Fruit fly (Drosophila melanogaster) whole organism, wandering third instar larva: ENCODE data around the gene CG1647.
A peak's percentile ranks its signal among the peaks of the same experiment; 100 is the strongest.

Experiments used
- Abd-B ChIP-seq: fragments of >200 bp; optimal IDR thresholded peaks from 2 replicates; lab custom pipeline; 2017; ENCODE audit warnings: missing biosample characterization, missing genetic modification characterization
- CG32264 ChIP-seq: fragments of 200-800 bp; sonication (Bioruptor generic); optimal IDR thresholded peaks from 2 replicates; lab custom pipeline; 2016; ENCODE audit warnings: missing biosample characterization, missing genetic modification characterization
- CG9705 ChIP-seq: fragments of 200-800 bp; sonication (Bioruptor generic); optimal IDR thresholded peaks from 2 replicates; lab custom pipeline; 2018; ENCODE audit warnings: missing biosample characterization, mild to moderate bottlenecking, missing genetic modification characterization
- CrebA ChIP-seq: fragments of 200-800 bp; sonication (Bioruptor generic); optimal IDR thresholded peaks from 2 replicates; lab custom pipeline; 2016; ENCODE audit warnings: missing biosample characterization, mild to moderate bottlenecking, missing genetic modification characterization, borderline replicate concordance
- Dfd ChIP-seq: fragments of >200 bp; optimal IDR thresholded peaks from 2 replicates; lab custom pipeline; 2017; ENCODE audit warnings: missing biosample characterization, missing genetic modification characterization
- Dif ChIP-seq: fragments of 200-275, 200-300 bp; sonication (Bioruptor generic); optimal IDR thresholded peaks from 2 replicates; lab custom pipeline; 2018; ENCODE audit warnings: missing biosample characterization, missing genetic modification characterization; ENCODE audit not compliant: partially characterized antibody
- GATAd ChIP-seq: sonication (Bioruptor generic); optimal IDR thresholded peaks from 2 replicates; lab custom pipeline; 2016; ENCODE audit warnings: missing biosample characterization, missing genetic modification characterization
- HLH106 ChIP-seq: fragments of 200-800 bp; optimal IDR thresholded peaks from 3 replicates; lab custom pipeline; 2019; ENCODE audit warnings: missing biosample characterization, mild to moderate bottlenecking, missing genetic modification characterization, moderate library complexity
- Hnf4 ChIP-seq: fragments of 200-800 bp; sonication (Bioruptor generic); optimal IDR thresholded peaks from 2 replicates; lab custom pipeline; 2016; ENCODE audit warnings: missing biosample characterization, mild to moderate bottlenecking, missing genetic modification characterization
- Hr78 ChIP-seq: fragments of >200 bp; optimal IDR thresholded peaks from 2 replicates; lab custom pipeline; 2017; ENCODE audit warnings: missing biosample characterization, missing genetic modification characterization
- Hr83 ChIP-seq: fragments of 200-300 bp; sonication (Bioruptor generic); optimal IDR thresholded peaks from 2 replicates; lab custom pipeline; 2016; ENCODE audit warnings: missing biosample characterization, mild to moderate bottlenecking, missing genetic modification characterization, moderate library complexity; ENCODE audit not compliant: poor library complexity, severe bottlenecking
- Jra ChIP-seq: sonication (Bioruptor generic); optimal IDR thresholded peaks from 2 replicates; lab custom pipeline; 2016; ENCODE audit warnings: missing biosample characterization, missing genetic modification characterization
- Mio ChIP-seq: sonication (Bioruptor generic); optimal IDR thresholded peaks from 2 replicates; lab custom pipeline; 2016; ENCODE audit warnings: missing biosample characterization, missing genetic modification characterization
- Myc ChIP-seq: fragments of >200 bp; optimal IDR thresholded peaks from 2 replicates; lab custom pipeline; 2017
- N ChIP-seq: fragments of >200 bp; optimal IDR thresholded peaks from 2 replicates; lab custom pipeline; 2018; ENCODE audit warnings: missing biosample characterization, missing external identifiers, missing genetic modification characterization
- OdsH ChIP-seq: fragments of 200-800 bp; sonication (Bioruptor generic); optimal IDR thresholded peaks from 2 replicates; lab custom pipeline; 2016; ENCODE audit warnings: missing biosample characterization, mild to moderate bottlenecking, missing genetic modification characterization
- Rel ChIP-seq, 2 experiments: fragments of 200-800 bp; sonication (Bioruptor generic) in 1 of 2; optimal IDR thresholded peaks; 2 replicates in 1 of 2; 3 replicates in 1 of 2; lab custom pipeline; 2016 to 2019; ENCODE audit warnings: mild to moderate bottlenecking in 2 of 2, missing biosample characterization in 2 of 2, missing genetic modification characterization in 2 of 2, moderate library complexity in 1 of 2
- Sp1 ChIP-seq: fragments of 200-800 bp; sonication (Bioruptor generic); optimal IDR thresholded peaks from 3 replicates; lab custom pipeline; 2019; ENCODE audit warnings: missing biosample characterization, mild to moderate bottlenecking, missing genetic modification characterization, moderate library complexity
- Vsx2 ChIP-seq: fragments of 200-300, 225-300 bp; sonication (Bioruptor generic); optimal IDR thresholded peaks from 2 replicates; lab custom pipeline; 2018; ENCODE audit warnings: missing biosample characterization, missing genetic modification characterization; ENCODE audit not compliant: partially characterized antibody
- br ChIP-seq: fragments of 200-800 bp; sonication (Bioruptor generic); optimal IDR thresholded peaks from 2 replicates; lab custom pipeline; 2016; ENCODE audit warnings: missing biosample characterization, missing genetic modification characterization
- brk ChIP-seq: fragments of 200-800 bp; sonication (Bioruptor generic); optimal IDR thresholded peaks from 2 replicates; lab custom pipeline; 2016; ENCODE audit warnings: missing biosample characterization, mild to moderate bottlenecking, missing genetic modification characterization
- dl ChIP-seq, 2 experiments: fragments of 175-275, 200-275 bp in 1 of 2; fragments of 200-275 bp in 1 of 2; sonication (Bioruptor generic); optimal IDR thresholded peaks; lab custom pipeline; 2018; ENCODE audit warnings: mild to moderate bottlenecking in 2 of 2, missing biosample characterization in 2 of 2, missing genetic modification characterization in 2 of 2, moderate library complexity in 2 of 2; ENCODE audit not compliant: partially characterized antibody in 2 of 2, insufficient read depth in 1 of 2
- dmrt93B ChIP-seq: fragments of 200-800 bp; sonication (Bioruptor generic); optimal IDR thresholded peaks from 2 replicates; lab custom pipeline; 2018; ENCODE audit warnings: missing biosample characterization, mild to moderate bottlenecking, missing genetic modification characterization
- dsf ChIP-seq: sonication (Bioruptor generic); optimal IDR thresholded peaks from 2 replicates; lab custom pipeline; 2016; ENCODE audit warnings: missing biosample characterization, missing genetic modification characterization, borderline replicate concordance
- ey ChIP-seq: fragments of 200-800 bp; sonication (Bioruptor generic); optimal IDR thresholded peaks from 2 replicates; lab custom pipeline; 2016; ENCODE audit warnings: missing biosample characterization, missing genetic modification characterization
- foxo ChIP-seq, 2 experiments: fragments of 200-800 bp; sonication (Bioruptor generic); optimal IDR thresholded peaks; 2 replicates in 1 of 2; 3 replicates in 1 of 2; lab custom pipeline; 2016 to 2017; ENCODE audit warnings: missing biosample characterization in 2 of 2, missing genetic modification characterization in 2 of 2
- fru ChIP-seq: fragments of 200-800 bp; sonication (Bioruptor generic); optimal IDR thresholded peaks from 3 replicates; lab custom pipeline; 2016; ENCODE audit warnings: missing biosample characterization, mild to moderate bottlenecking, missing genetic modification characterization
- h ChIP-seq: fragments of 200-800 bp; sonication (Bioruptor generic); optimal IDR thresholded peaks from 3 replicates; lab custom pipeline; 2016; ENCODE audit warnings: missing biosample characterization, mild to moderate bottlenecking, missing genetic modification characterization
- jim ChIP-seq: fragments of 175-275, 200-325 bp; sonication (Bioruptor generic); optimal IDR thresholded peaks from 2 replicates; lab custom pipeline; 2016; ENCODE audit warnings: missing biosample characterization, mild to moderate bottlenecking, missing genetic modification characterization
- lola ChIP-seq: fragments of >200 bp; optimal IDR thresholded peaks from 2 replicates; lab custom pipeline; 2017; ENCODE audit warnings: missing biosample characterization, missing genetic modification characterization
- pan ChIP-seq: fragments of >200 bp; optimal IDR thresholded peaks from 2 replicates; lab custom pipeline; 2017
- psq ChIP-seq: fragments of 200-800 bp; sonication (Bioruptor generic); optimal IDR thresholded peaks from 3 replicates; lab custom pipeline; 2017; ENCODE audit warnings: missing biosample characterization, mild to moderate bottlenecking, missing genetic modification characterization, moderate library complexity
- rgr ChIP-seq: fragments of 200-800 bp; sonication (Bioruptor generic); optimal IDR thresholded peaks from 3 replicates; lab custom pipeline; 2016; ENCODE audit warnings: missing biosample characterization, mild to moderate bottlenecking, missing genetic modification characterization
- sage ChIP-seq: fragments of 200-800 bp; sonication (Bioruptor generic); optimal IDR thresholded peaks from 2 replicates; lab custom pipeline; 2016; ENCODE audit warnings: missing biosample characterization, mild to moderate bottlenecking, missing genetic modification characterization
- sv ChIP-seq: fragments of 200-800 bp; sonication (Bioruptor generic); optimal IDR thresholded peaks from 3 replicates; lab custom pipeline; 2016; ENCODE audit warnings: missing biosample characterization, missing genetic modification characterization
- tai ChIP-seq: sonication (Bioruptor generic); optimal IDR thresholded peaks from 2 replicates; lab custom pipeline; 2016; ENCODE audit warnings: missing biosample characterization, missing genetic modification characterization
- usp ChIP-seq: fragments of >200 bp; optimal IDR thresholded peaks from 2 replicates; lab custom pipeline; 2017; ENCODE audit warnings: missing biosample characterization, missing genetic modification characterization
- woc ChIP-seq: sonication (Bioruptor generic); optimal IDR thresholded peaks from 2 replicates; lab custom pipeline; 2016; ENCODE audit warnings: missing biosample characterization, mild to moderate bottlenecking, missing genetic modification characterization

Gene CG1647

dm6 chr3R:28845377-28845876, 25.4 kb downstream of the CG1647 start:
- TF ChIP-seq Vsx2 (GFP tag; lab: Kevin White, UChicago) (no peak), CG32264 (GFP tag; lab: Kevin White, UChicago) (no peak), Mio (GFP tag; lab: Kevin White, UChicago) (no peak), Rel (GFP tag; optimal IDR thresholded peaks at IDR 0.05; lab: Kevin White, UChicago) (no peak), Rel (tag; optimal IDR thresholded peaks at IDR 0.05; lab: Kevin White, UChicago) (peak; percentile 98), Abd-B (GFP tag; lab: Kevin White, UChicago) (no peak), Dfd (no peak), woc (no peak), dsf (GFP tag; lab: Kevin White, UChicago) (no peak)

DNA sequence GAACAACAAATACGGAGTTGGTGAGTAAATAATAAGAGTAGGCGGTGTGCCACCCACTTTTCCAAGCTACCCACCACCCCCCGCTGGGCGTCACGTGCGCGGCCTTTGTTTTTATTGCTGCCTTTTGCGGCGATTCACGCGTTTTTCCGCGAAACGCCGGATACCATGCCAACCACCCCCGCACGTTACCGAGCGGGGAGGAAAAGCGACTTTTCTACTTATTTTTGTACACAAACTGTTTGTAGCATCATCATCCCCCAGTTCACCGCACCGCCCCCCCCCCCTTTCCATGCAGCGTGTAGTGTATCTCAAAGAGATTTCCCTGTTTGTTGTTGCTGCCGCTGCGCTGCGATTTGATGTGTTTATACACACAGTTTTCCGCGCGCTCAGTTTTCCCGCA, 26.0 kb downstream of the CG1647 start:
- TF ChIP-seq sage (GFP tag; lab: Kevin White, UChicago) = no peak
- no peak for TF ChIP-seq dl (GFP tag; optimal IDR thresholded peaks at IDR 0.05; lab: Kevin White, UChicago; ENCODE audit: insufficient read depth in 1 of 2, partially characterized antibody in 2 of 2)

DNA sequence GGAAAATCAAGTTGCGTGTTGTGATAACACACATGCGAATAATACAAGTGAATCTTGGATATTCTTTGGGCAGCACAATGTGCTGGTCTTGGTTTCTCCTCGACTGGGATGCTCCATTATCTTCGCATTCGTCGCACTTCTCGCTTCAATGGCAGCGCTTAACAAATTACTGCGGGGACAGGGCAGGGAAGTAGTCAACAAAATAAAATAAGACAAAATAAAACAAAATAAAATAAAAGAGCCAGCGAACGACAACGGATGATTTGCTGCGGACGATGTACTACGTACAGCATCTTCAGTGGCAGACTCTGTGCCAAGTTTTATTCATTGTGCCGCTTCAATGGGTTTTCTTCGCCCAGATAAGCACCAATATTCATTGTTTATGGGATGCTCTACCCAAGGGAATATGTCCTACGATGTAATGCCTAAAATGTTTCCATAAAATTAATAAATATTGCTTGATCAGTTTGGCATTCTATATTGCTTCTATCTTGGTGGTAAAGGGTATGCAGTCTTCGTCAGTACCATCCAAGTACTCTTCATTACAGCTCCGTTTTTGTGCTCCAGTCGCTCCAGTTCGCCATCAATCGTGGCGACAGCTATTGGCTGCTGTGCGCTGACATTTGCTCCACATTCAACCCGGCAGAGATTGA, 27.0 kb downstream of the CG1647 start:
- no peak for TF ChIP-seq Vsx2 (GFP tag; lab: Kevin White, UChicago)
- TF ChIP-seq rgr (GFP tag; lab: Kevin White, UChicago) = no peak
- peak; percentile 7 for TF ChIP-seq ey
- TF ChIP-seq woc = peak; percentile 6
- TF ChIP-seq usp (GFP tag; lab: Kevin White, UChicago) = no peak
- TF ChIP-seq, all 38 proteins: peak for 2

DNA sequence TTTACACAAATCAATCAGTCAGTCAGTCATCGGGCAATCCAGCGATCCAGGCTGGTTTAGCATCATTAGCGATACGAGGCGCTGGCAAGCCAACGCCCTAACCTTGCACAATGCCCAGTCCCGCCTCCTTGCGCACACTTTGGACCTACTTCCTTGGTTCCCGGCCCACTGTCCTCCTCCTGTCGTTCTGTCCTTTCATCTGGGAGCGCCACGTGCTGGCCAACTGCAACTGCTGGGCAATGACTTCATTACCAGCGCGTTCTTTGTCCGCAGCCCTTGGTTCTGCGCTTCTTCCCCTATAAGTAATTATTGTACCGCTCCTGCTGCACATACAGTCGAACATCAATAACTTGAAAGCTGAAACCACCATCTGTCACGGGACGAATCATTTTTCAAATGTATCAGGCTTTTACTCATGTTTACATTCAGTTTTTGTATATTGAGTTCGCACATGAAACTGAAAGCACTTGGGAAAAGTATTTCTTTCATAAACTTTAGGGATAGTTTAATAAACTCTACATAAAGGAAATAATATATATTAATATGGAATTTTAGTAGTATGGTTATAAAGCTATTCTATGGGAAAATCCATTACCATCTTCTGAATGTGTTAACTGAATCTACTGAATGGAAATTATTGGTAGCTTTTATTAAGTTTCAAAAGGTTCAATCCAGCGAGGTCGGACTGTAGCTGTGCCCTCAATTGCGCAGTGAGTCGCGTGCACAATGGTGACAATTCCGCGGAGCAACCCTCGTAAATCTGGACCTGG, 27.7 kb downstream of the CG1647 start:
- TF ChIP-seq CG32264 (GFP tag; lab: Kevin White, UChicago) (no peak), Myc (no peak), Dfd (no peak), usp (GFP tag; lab: Kevin White, UChicago) (no peak), Mio (GFP tag; lab: Kevin White, UChicago) (no peak), CrebA (GFP tag; lab: Kevin White, UChicago) (no peak), tai (no peak), Rel (GFP tag; optimal IDR thresholded peaks at IDR 0.05; lab: Kevin White, UChicago) (no peak), Rel (tag; optimal IDR thresholded peaks at IDR 0.05; lab: Kevin White, UChicago) (no peak), Abd-B (GFP tag; lab: Kevin White, UChicago) (no peak), CG9705 (GFP tag; lab: Kevin White, UChicago) (no peak), Sp1 (GFP tag; lab: Kevin White, UChicago) (peak; percentile 38), N (GFP tag; lab: Kevin White, UChicago) (no peak), GATAd (no peak), sage (GFP tag; lab: Kevin White, UChicago) (no peak), HLH106 (tag; lab: Kevin White, UChicago) (peak; percentile 32), pan (lab: Kevin White, UChicago) (no peak), h (GFP tag; lab: Kevin White, UChicago) (no peak), lola (no peak), OdsH (GFP tag; lab: Kevin White, UChicago) (peak; percentile 26), Jra (GFP tag; lab: Kevin White, UChicago) (no peak), Hr83 (GFP tag; lab: Kevin White, UChicago) (no peak), fru (GFP tag; lab: Kevin White, UChicago) (peak; percentile 0), dsf (GFP tag; lab: Kevin White, UChicago) (no peak), Dif (GFP tag; lab: Kevin White, UChicago) (no peak), ey (no peak), foxo (GFP tag; optimal IDR thresholded peaks at IDR 0.05; lab: Kevin White, UChicago) (peak in 1 of 2 experiments; percentile 46), jim (GFP tag; lab: Kevin White, UChicago) (no peak), Hnf4 (GFP tag; lab: Kevin White, UChicago) (no peak), woc (peak; percentile 19), dmrt93B (GFP tag; lab: Kevin White, UChicago) (peak; percentile 53), rgr (GFP tag; lab: Kevin White, UChicago) (peak; percentile 20), Hr78 (no peak), br (GFP tag; lab: Kevin White, UChicago) (no peak), sv (GFP tag; lab: Kevin White, UChicago) (no peak), Vsx2 (GFP tag; lab: Kevin White, UChicago) (no peak), psq (GFP tag; lab: Kevin White, UChicago) (peak; percentile 33), brk (GFP tag; lab: Kevin White, UChicago) (no peak), dl (GFP tag; optimal IDR thresholded peaks at IDR 0.05; lab: Kevin White, UChicago; ENCODE audit: insufficient read depth in 1 of 2, partially characterized antibody in 2 of 2) (no peak)
